Worm (Caenorhabditis elegans): Measurements from ENCODE around the gene C17B7.5.
A peak's percentile ranks its signal among the peaks of the same experiment; 100 is the strongest.

Gene C17B7.5

ce11 chrV:3301898-3302297 is 31.5 kb upstream of the C17B7.5 start, which contains the start of gene srbc-1:
Gene srbc-1 (minus strand): TSS chrV:3301998.
- TF ChIP-seq snpc-4 (GFP tag; optimal IDR thresholded peaks at IDR 0.05) (no peak), snpc-4 (tag; optimal IDR thresholded peaks at IDR 0.05) (no peak), F37B4.10 (GFP tag; IDR thresholded peaks at IDR 0.05) (no peak), ztf-26 (tag; optimal IDR thresholded peaks at IDR 0.05) (no peak), rpc-1 (optimal IDR thresholded peaks at IDR 0.05) (no peak), rpc-1 (tag; optimal IDR thresholded peaks at IDR 0.05) (no peak), lag-1 (GFP tag; IDR thresholded peaks at IDR 0.05) (no peak), Y56A3A.18 (GFP tag; IDR thresholded peaks at IDR 0.05) (no peak), ztf-28 (GFP tag; IDR thresholded peaks at IDR 0.05) (no peak), snpc-3.4 (tag; optimal IDR thresholded peaks at IDR 0.05) (no peak), sdz-38 (tag; optimal IDR thresholded peaks at IDR 0.05) (no peak), sptf-2 (GFP tag; optimal IDR thresholded peaks at IDR 0.05) (no peak)

- TF ChIP-seq unc-130 (GFP tag; optimal IDR thresholded peaks at IDR 0.05) = no peak
- no peak for TF ChIP-seq nhr-179 (tag; optimal IDR thresholded peaks at IDR 0.05)
- no peak for TF ChIP-seq F55B11.4 (tag; optimal IDR thresholded peaks at IDR 0.05; ENCODE audit: borderline replicate concordance, insufficient read depth)
- no peak for TF ChIP-seq F57C9.4 (tag; optimal IDR thresholded peaks at IDR 0.05)
- TF ChIP-seq ccch-3 (GFP tag; optimal IDR thresholded peaks at IDR 0.05) = no peak
- TF ChIP-seq lir-1 (GFP tag; conservative IDR thresholded peaks at IDR 0.05) = no peak
- no peak for TF ChIP-seq ztf-25 (GFP tag; IDR thresholded peaks at IDR 0.05)
- TF ChIP-seq xnd-1 (tag; optimal IDR thresholded peaks at IDR 0.05) = no peak
- TF ChIP-seq nfya-2 (GFP tag; IDR thresholded peaks at IDR 0.05) = no peak
- no peak for TF ChIP-seq ztf-28 (GFP tag; IDR thresholded peaks at IDR 0.05)
- no peak for TF ChIP-seq bed-2 (GFP tag; IDR thresholded peaks at IDR 0.05)
- no peak for TF ChIP-seq sptf-2 (GFP tag; optimal IDR thresholded peaks at IDR 0.05)
- TF ChIP-seq F33H1.4 (GFP tag; IDR thresholded peaks at IDR 0.05) = no peak
- TF ChIP-seq zfh-2 (GFP tag; conservative IDR thresholded peaks at IDR 0.05) = no peak
- TF ChIP-seq nhr-90 (tag; optimal IDR thresholded peaks at IDR 0.05) = no peak
- no peak for TF ChIP-seq zim-3 (tag; optimal IDR thresholded peaks at IDR 0.05)
- TF ChIP-seq rcor-1 (GFP tag; IDR thresholded peaks at IDR 0.05) = no peak
- no peak for TF ChIP-seq lsl-1 (GFP tag; optimal IDR thresholded peaks at IDR 0.05)
Observed at ce11 chrV:3308169-3308568, 25.3 kb upstream of the C17B7.5 start, which contains the start of gene srbc-3. Gene srbc-3 (plus strand): TSS chrV:3308469.

ce11 chrV:3312067-3312666 is 21.3 kb upstream of the C17B7.5 start, which contains the start of gene arrd-18:
Gene arrd-18 (minus strand): TSS chrV:3312117.
- TF ChIP-seq nhr-80 (tag; optimal IDR thresholded peaks at IDR 0.05) (peak; percentile 56), dox-1 (GFP tag; IDR thresholded peaks at IDR 0.05) (peak; percentile 86), nhr-120 (GFP tag; IDR thresholded peaks at IDR 0.05) (no peak), attf-5 (GFP tag; optimal IDR thresholded peaks at IDR 0.05) (peak; percentile 11), ceh-100 (GFP tag; IDR thresholded peaks at IDR 0.05) (no peak), ztf-18 (tag; optimal IDR thresholded peaks at IDR 0.05) (no peak), hmg-1.2 (GFP tag; IDR thresholded peaks at IDR 0.05) (peak; percentile 74; the same call in 1 of the 2 replicates), nfyb-1 (GFP tag; IDR thresholded peaks at IDR 0.05) (peak; percentile 72; the same call in 1 of the 2 replicates), rcor-1 (GFP tag; IDR thresholded peaks at IDR 0.05) (peak; percentile 66)

ce11 chrV:3315308-3315707 is 18.1 kb upstream of the C17B7.5 start, which contains the start of gene arrd-19:
Gene arrd-19 (minus strand): TSS chrV:3315516.
- no peak for TF ChIP-seq egl-18 (GFP tag; IDR thresholded peaks at IDR 0.05)
- TF ChIP-seq T07F8.4 (tag; optimal IDR thresholded peaks at IDR 0.05) = no peak
- no peak for TF ChIP-seq F23B12.7 (tag; optimal IDR thresholded peaks at IDR 0.05; ENCODE audit: insufficient read depth)
- TF ChIP-seq K11D2.4 (GFP tag; IDR thresholded peaks at IDR 0.05) = no peak
- no peak for TF ChIP-seq egl-44 (GFP tag; IDR thresholded peaks at IDR 0.05)
- TF ChIP-seq snpc-4 (GFP tag; optimal IDR thresholded peaks at IDR 0.05) = no peak
- TF ChIP-seq snpc-4 (tag; optimal IDR thresholded peaks at IDR 0.05) = peak in 2 of 4 experiments; percentile 5 to 10
- no peak for TF ChIP-seq B0035.1 (tag; optimal IDR thresholded peaks at IDR 0.05)
- TF ChIP-seq F57C9.4 (tag; optimal IDR thresholded peaks at IDR 0.05) = no peak
- peak; percentile 49; the same call in 1 of the 2 replicates for TF ChIP-seq rcor-1 (GFP tag; IDR thresholded peaks at IDR 0.05)
- TF ChIP-seq let-607 (tag; optimal IDR thresholded peaks at IDR 0.05) = no peak
- TF ChIP-seq cebp-1 (GFP tag; IDR thresholded peaks at IDR 0.05) = peak; percentile 47; the same call in 1 of the 2 replicates
- no peak for TF ChIP-seq cebp-1 (tag; optimal IDR thresholded peaks at IDR 0.05)

Data from whole organism, young adult.